Fruit fly (Drosophila melanogaster) whole organism, embryonic: ENCODE results near the gene CG43245.

Experiments
- Ada2b ChIP-seq: fragments of 200-800 bp; sonication (Bioruptor generic); IDR thresholded peaks from 2 replicates; pipeline ENCODE4 v1.3.6; 2022; ENCODE audit warnings: missing biosample characterization, missing genetic modification characterization
- Atf3 ChIP-seq: fragments of 200-800 bp; sonication (Bioruptor generic); optimal IDR thresholded peaks from 3 replicates; lab custom pipeline; 2016; ENCODE audit warnings: missing biosample characterization, missing genetic modification characterization
- Bdp1 ChIP-seq: fragments of 200-800 bp; sonication (Bioruptor generic); optimal IDR thresholded peaks from 3 replicates; lab custom pipeline; 2016; ENCODE audit warnings: missing biosample characterization, missing genetic modification characterization
- Bgb ChIP-seq: fragments of 200-800 bp; sonication (Bioruptor generic); IDR thresholded peaks from 2 replicates; pipeline ENCODE4 v1.3.6; 2022; ENCODE audit warnings: missing biosample characterization, missing genetic modification characterization; ENCODE audit not compliant: partially characterized antibody
- CG10209 ChIP-seq: fragments of 200-800 bp; sonication (Bioruptor generic); optimal IDR thresholded peaks from 3 replicates; lab custom pipeline; 2017; ENCODE audit warnings: missing biosample characterization, mild to moderate bottlenecking, missing genetic modification characterization, missing genetic modification reagents
- CG10431 ChIP-seq: fragments of 200-800 bp; sonication (Bioruptor generic); optimal IDR thresholded peaks from 3 replicates; lab custom pipeline; 2018; ENCODE audit warnings: missing biosample characterization, mild to moderate bottlenecking, missing genetic modification characterization
- CG12942 ChIP-seq: fragments of 200-800 bp; sonication (Bioruptor generic); optimal IDR thresholded peaks from 3 replicates; lab custom pipeline; 2016; ENCODE audit warnings: missing biosample characterization, missing genetic modification characterization
- CG14667 ChIP-seq: fragments of 200-800 bp; sonication (Bioruptor generic); IDR thresholded peaks from 2 replicates; pipeline ENCODE4 v1.3.6; 2022; ENCODE audit warnings: missing biosample characterization, missing genetic modification characterization
- CG15011 ChIP-seq: fragments of 200-800 bp; sonication (Bioruptor generic); optimal IDR thresholded peaks from 3 replicates; lab custom pipeline; 2018; ENCODE audit warnings: missing biosample characterization, mild to moderate bottlenecking, missing genetic modification characterization
- CG1529 ChIP-seq: fragments of 200-800 bp; sonication (Bioruptor generic); optimal IDR thresholded peaks from 3 replicates; lab custom pipeline; 2018; ENCODE audit warnings: missing biosample characterization, missing genetic modification characterization
- CG15601 ChIP-seq: fragments of 200-800 bp; sonication (Bioruptor generic); optimal IDR thresholded peaks from 3 replicates; lab custom pipeline; 2019; ENCODE audit warnings: missing biosample characterization, mild to moderate bottlenecking, missing genetic modification characterization, moderate library complexity
- CG16779 ChIP-seq: fragments of 200-800 bp; sonication (Bioruptor generic); IDR thresholded peaks from 2 replicates; pipeline ENCODE4 v1.3.6; 2022; ENCODE audit warnings: missing biosample characterization, missing genetic modification characterization
- CG18476 ChIP-seq: fragments of 200-800 bp; sonication (Bioruptor generic); optimal IDR thresholded peaks from 2 replicates; lab custom pipeline; 2016; ENCODE audit warnings: missing biosample characterization, mild to moderate bottlenecking, missing genetic modification characterization
- CG18619 ChIP-seq: fragments of 200-800 bp; sonication (Bioruptor generic); optimal IDR thresholded peaks from 3 replicates; lab custom pipeline; 2017; ENCODE audit warnings: missing biosample characterization, mild to moderate bottlenecking, missing genetic modification characterization
- CG32532 ChIP-seq: fragments of 200-800 bp; sonication (Bioruptor generic); IDR thresholded peaks from 2 replicates; pipeline ENCODE4 v1.3.6; 2022; ENCODE audit warnings: missing biosample characterization, missing genetic modification characterization
- CG34224 ChIP-seq: fragments of 200-800 bp; sonication (Bioruptor generic); IDR thresholded peaks from 3 replicates; pipeline ENCODE4 v1.3.6; 2022; ENCODE audit warnings: missing biosample characterization, missing genetic modification characterization; ENCODE audit not compliant: partially characterized antibody
- CG3995 ChIP-seq: fragments of 200-800 bp; sonication (Bioruptor generic); optimal IDR thresholded peaks from 3 replicates; lab custom pipeline; 2016; ENCODE audit warnings: missing biosample characterization, missing genetic modification characterization
- CG5245 ChIP-seq: fragments of 200-800 bp; sonication (Bioruptor generic); optimal IDR thresholded peaks from 3 replicates; lab custom pipeline; 2016; ENCODE audit warnings: missing biosample characterization, missing genetic modification characterization
- CG6254 ChIP-seq: fragments of 200-800 bp; sonication (Bioruptor generic); optimal IDR thresholded peaks from 3 replicates; lab custom pipeline; 2017; ENCODE audit warnings: mild to moderate bottlenecking, missing biosample characterization, missing genetic modification reagents, missing genetic modification characterization
- CG6654 ChIP-seq: fragments of 200-800 bp; sonication (Bioruptor generic); optimal IDR thresholded peaks from 2 replicates; lab custom pipeline; 2017; ENCODE audit warnings: missing biosample characterization, mild to moderate bottlenecking, missing genetic modification characterization
- CG7745 ChIP-seq: fragments of 200-800 bp; sonication (Bioruptor generic); optimal IDR thresholded peaks from 2 replicates; lab custom pipeline; 2018; ENCODE audit warnings: missing biosample characterization, mild to moderate bottlenecking, missing genetic modification characterization, moderate library complexity
- CG8765 ChIP-seq: fragments of 200-800 bp; sonication (Bioruptor generic); IDR thresholded peaks from 2 replicates; pipeline ENCODE4 v1.3.6; 2022; ENCODE audit warnings: missing biosample characterization, missing genetic modification characterization
- CG9609 ChIP-seq: fragments of 200-800 bp; sonication (Bioruptor generic); optimal IDR thresholded peaks from 3 replicates; lab custom pipeline; 2016; ENCODE audit warnings: missing biosample characterization, missing genetic modification characterization
- CG9797 ChIP-seq: fragments of 200-800 bp; sonication (Bioruptor generic); optimal IDR thresholded peaks from 3 replicates; lab custom pipeline; 2018; ENCODE audit warnings: missing biosample characterization, mild to moderate bottlenecking, missing genetic modification characterization
- Chrac-16 ChIP-seq: fragments of 200-800 bp; sonication (Bioruptor generic); optimal IDR thresholded peaks from 3 replicates; lab custom pipeline; 2016; ENCODE audit warnings: missing biosample characterization, missing genetic modification characterization
- D ChIP-seq, 2 experiments: fragments of 200-800 bp in 1 of 2; fragments of >200 bp in 1 of 2; sonication (Bioruptor generic) in 1 of 2; optimal IDR thresholded peaks; 2 replicates in 1 of 2; 3 replicates in 1 of 2; lab custom pipeline; 2017; ENCODE audit warnings: mild to moderate bottlenecking in 1 of 2, missing biosample characterization in 1 of 2, missing genetic modification characterization in 1 of 2, missing genetic modification reagents in 1 of 2
- D19A ChIP-seq: fragments of 200-800 bp; optimal IDR thresholded peaks from 3 replicates; lab custom pipeline; 2019; ENCODE audit warnings: missing biosample characterization, mild to moderate bottlenecking, missing genetic modification characterization, moderate library complexity
- Dip3 ChIP-seq: fragments of 200-800 bp; sonication (Bioruptor generic); optimal IDR thresholded peaks from 3 replicates; lab custom pipeline; 2016; ENCODE audit warnings: missing biosample characterization, missing genetic modification characterization
- HLH3B ChIP-seq: fragments of 200-800 bp; sonication (Bioruptor generic); IDR thresholded peaks from 2 replicates; pipeline ENCODE4 v1.3.6; 2022; ENCODE audit warnings: missing biosample characterization, missing genetic modification characterization
- Hr51 ChIP-seq, 2 experiments: fragments of 200-800 bp; sonication (Bioruptor generic); optimal IDR thresholded peaks; 2 replicates in 1 of 2; 3 replicates in 1 of 2; lab custom pipeline; 2016 to 2018; ENCODE audit warnings: missing biosample characterization in 2 of 2, missing genetic modification characterization in 2 of 2, mild to moderate bottlenecking in 1 of 2, moderate library complexity in 1 of 2
- MBD-R2 ChIP-seq: fragments of 200-800 bp; sonication (Bioruptor generic); IDR thresholded peaks from 2 replicates; pipeline ENCODE4 v1.3.6; 2022; ENCODE audit warnings: missing biosample characterization, missing genetic modification characterization
- Nf-YC ChIP-seq: fragments of 200-800 bp; optimal IDR thresholded peaks from 3 replicates; lab custom pipeline; 2019; ENCODE audit warnings: missing biosample characterization, mild to moderate bottlenecking, missing genetic modification characterization, moderate library complexity
- Side ChIP-seq: fragments of 200-800 bp; sonication (Bioruptor generic); optimal IDR thresholded peaks from 2 replicates; lab custom pipeline; 2016; ENCODE audit warnings: missing biosample characterization, missing genetic modification characterization
- cg ChIP-seq: fragments of 200-800 bp; sonication (Bioruptor generic); optimal IDR thresholded peaks from 3 replicates; lab custom pipeline; 2019; ENCODE audit warnings: missing biosample characterization, mild to moderate bottlenecking, missing genetic modification characterization, moderate library complexity
- ci ChIP-seq: fragments of 200-800 bp; sonication (Bioruptor generic); IDR thresholded peaks from 3 replicates; pipeline ENCODE4 v1.3.6; 2022; ENCODE audit warnings: missing biosample characterization, missing genetic modification characterization
- ewg ChIP-seq: fragments of 200-800 bp; sonication (Bioruptor generic); optimal IDR thresholded peaks from 3 replicates; lab custom pipeline; 2017; ENCODE audit warnings: mild to moderate bottlenecking, missing biosample characterization, missing genetic modification reagents, missing genetic modification characterization
- fu2 ChIP-seq: fragments of 200-800 bp; sonication (Bioruptor generic); optimal IDR thresholded peaks from 2 replicates; lab custom pipeline; 2016; ENCODE audit warnings: missing biosample characterization, missing genetic modification characterization
- gem ChIP-seq: fragments of 200-800 bp; sonication (Bioruptor generic); optimal IDR thresholded peaks from 2 replicates; lab custom pipeline; 2019; ENCODE audit warnings: missing biosample characterization, mild to moderate bottlenecking, missing genetic modification characterization, moderate library complexity
- gt ChIP-seq: fragments of 200-800 bp; sonication (Bioruptor generic); IDR thresholded peaks from 2 replicates; pipeline ENCODE4 v1.3.6; 2022; ENCODE audit warnings: missing biosample characterization, missing genetic modification characterization
- maf-S ChIP-seq: fragments of 200-800 bp; sonication (Bioruptor generic); optimal IDR thresholded peaks from 2 replicates; lab custom pipeline; 2016; ENCODE audit warnings: missing biosample characterization, missing genetic modification characterization
- otp ChIP-seq: fragments of 200-800 bp; sonication (Bioruptor generic); IDR thresholded peaks from 3 replicates; pipeline ENCODE4, ENCODE4 v1.3.6; 2022; ENCODE audit warnings: missing biosample characterization, missing genetic modification characterization
- p53 ChIP-seq: fragments of 200-800 bp; sonication (Bioruptor generic); optimal IDR thresholded peaks from 2 replicates; lab custom pipeline; 2016; ENCODE audit warnings: missing biosample characterization, missing genetic modification characterization
- pfk ChIP-seq: fragments of 200-800 bp; sonication (Bioruptor generic); optimal IDR thresholded peaks from 2 replicates; lab custom pipeline; 2018; ENCODE audit warnings: missing biosample characterization, mild to moderate bottlenecking, missing genetic modification characterization, moderate library complexity
- row ChIP-seq: fragments of 200-800 bp; sonication (Bioruptor generic); IDR thresholded peaks from 3 replicates; pipeline ENCODE4 v1.3.6; 2022; ENCODE audit warnings: missing biosample characterization, missing genetic modification characterization
- sim ChIP-seq: fragments of 200-800 bp; sonication (Bioruptor generic); IDR thresholded peaks from 2 replicates; pipeline ENCODE4 v1.3.6; 2022; ENCODE audit warnings: missing biosample characterization, missing genetic modification characterization
- sisA ChIP-seq: fragments of 200-800 bp; sonication (Bioruptor generic); IDR thresholded peaks from 2 replicates; pipeline ENCODE4 v1.3.6; 2022; ENCODE audit warnings: missing biosample characterization, missing genetic modification characterization
- slbo ChIP-seq: fragments of 200-800 bp; sonication (Bioruptor generic); IDR thresholded peaks from 2 replicates; pipeline ENCODE4 v1.3.6; 2022; ENCODE audit warnings: missing biosample characterization, missing genetic modification characterization
- trem ChIP-seq: fragments of 200-800 bp; optimal IDR thresholded peaks from 3 replicates; lab custom pipeline; 2019; ENCODE audit warnings: missing biosample characterization, mild to moderate bottlenecking, missing genetic modification characterization, moderate library complexity
- usp ChIP-seq: fragments of >200 bp; optimal IDR thresholded peaks from 2 replicates; lab custom pipeline; 2017; ENCODE audit warnings: missing biosample characterization, missing genetic modification characterization

The CG43245 gene

dm6 chr3L:10767181-10768095, 4.3 kb upstream of the CG43245 start (continued):
- TF ChIP-seq otp (GFP tag; lab: Robert Waterston, UW) (no peak), Dip3 (no peak), p53 (GFP tag; lab: Kevin White, UChicago) (no peak), CG34224 (no peak), CG18619 (GFP tag; lab: Kevin White, UChicago) (no peak), CG1529 (GFP tag; lab: Kevin White, UChicago) (peak; percentile 27), CG5245 (no peak), CG9797 (no peak), gt (GFP tag; lab: Robert Waterston, UW) (no peak), Atf3 (GFP tag; lab: Kevin White, UChicago) (no peak), usp (GFP tag; lab: Kevin White, UChicago) (no peak), CG7745 (tag; lab: Kevin White, UChicago) (no peak), maf-S (GFP tag; lab: Kevin White, UChicago) (no peak), HLH3B (GFP tag; lab: Robert Waterston, UW) (peak; percentile 43; the same call in 1 of the 2 replicates), gem (tag; lab: Kevin White, UChicago) (peak; percentile 87), MBD-R2 (GFP tag; lab: Robert Waterston, UW) (no peak), pfk (GFP tag; lab: Kevin White, UChicago) (no peak), Side (GFP tag; lab: Kevin White, UChicago) (no peak), CG12942 (GFP tag; lab: Kevin White, UChicago) (no peak), Bgb (GFP tag; lab: Robert Waterston, UW) (no peak), CG10431 (GFP tag; lab: Kevin White, UChicago) (no peak), trem (tag; lab: Kevin White, UChicago) (peak; percentile 53), CG9609 (GFP tag; lab: Kevin White, UChicago) (no peak), Hr51 (GFP tag; optimal IDR thresholded peaks at IDR 0.05; lab: Kevin White, UChicago) (peak in 1 of 2 experiments; percentile 83), sim (GFP tag; lab: Robert Waterston, UW) (no peak), fu2 (GFP tag; lab: Kevin White, UChicago) (no peak), CG16779 (no peak), Nf-YC (no peak), Bdp1 (GFP tag; lab: Kevin White, UChicago) (no peak), D (optimal IDR thresholded peaks at IDR 0.05; lab: Kevin White, UChicago) (no peak), D (GFP tag; optimal IDR thresholded peaks at IDR 0.05; lab: Kevin White, UChicago) (peak; percentile 10), CG15011 (no peak), slbo (GFP tag; lab: Robert Waterston, UW) (no peak), sisA (GFP tag; lab: Robert Waterston, UW) (peak; percentile 3; the same call in 1 of the 2 replicates), CG15601 (tag; lab: Kevin White, UChicago) (peak; percentile 73), CG3995 (no peak), CG6254 (GFP tag; lab: Kevin White, UChicago) (no peak), Chrac-16 (GFP tag; lab: Kevin White, UChicago) (no peak), ci (GFP tag; lab: Robert Waterston, UW) (peak; percentile 38; the same call in 1 of the 3 replicates), CG32532 (no peak), CG14667 (GFP tag; lab: Robert Waterston, UW) (no peak), CG6654 (GFP tag; lab: Kevin White, UChicago) (peak; percentile 21), CG8765 (no peak), row (GFP tag; lab: Robert Waterston, UW) (no peak; the same call in 2 of the 3 replicates), D19A (tag; lab: Kevin White, UChicago) (peak; percentile 95), CG18476 (no peak), ewg (GFP tag; lab: Kevin White, UChicago) (peak; percentile 18), cg (GFP tag; lab: Kevin White, UChicago) (no peak), CG10209 (GFP tag; lab: Kevin White, UChicago) (no peak), Ada2b (GFP tag; lab: Robert Waterston, UW) (no peak)
